Fruit fly (Drosophila melanogaster) whole organism, embryonic: Measurements from ENCODE around the gene CG34450.
A peak's percentile ranks its signal among the peaks of the same experiment; 100 is the strongest.

ENCODE experiments used
- Abd-B ChIP-seq: fragments of 200-800 bp; sonication (Bioruptor generic); optimal IDR thresholded peaks from 2 replicates; lab custom pipeline; 2018; ENCODE audit warnings: missing biosample characterization, mild to moderate bottlenecking, missing genetic modification characterization, moderate library complexity
- BEAF-32 ChIP-seq: fragments of 200-800 bp; sonication (Bioruptor generic); optimal IDR thresholded peaks from 3 replicates; lab custom pipeline; 2017; ENCODE audit warnings: missing biosample characterization, missing genetic modification characterization, mild to moderate bottlenecking, moderate library complexity, missing genetic modification reagents
- CG12155 ChIP-seq: fragments of 200-800 bp; sonication (Bioruptor generic); optimal IDR thresholded peaks from 3 replicates; lab custom pipeline; 2016; ENCODE audit warnings: missing biosample characterization, missing genetic modification characterization
- CG12219 ChIP-seq: fragments of 200-800 bp; sonication (Bioruptor generic); optimal IDR thresholded peaks from 3 replicates; lab custom pipeline; 2018; ENCODE audit warnings: missing biosample characterization, mild to moderate bottlenecking, missing genetic modification characterization
- CG12236 ChIP-seq: fragments of 200-800 bp; sonication (Bioruptor generic); optimal IDR thresholded peaks from 2 replicates; lab custom pipeline; 2016; ENCODE audit warnings: missing biosample characterization, missing genetic modification characterization
- CG1647 ChIP-seq: fragments of 200-800 bp; sonication (Bioruptor generic); optimal IDR thresholded peaks from 3 replicates; lab custom pipeline; 2016; ENCODE audit warnings: missing biosample characterization, missing genetic modification characterization
- CG17568 ChIP-seq: fragments of 200-800 bp; sonication (Bioruptor generic); optimal IDR thresholded peaks from 2 replicates; lab custom pipeline; 2018; ENCODE audit warnings: missing biosample characterization, mild to moderate bottlenecking, missing genetic modification characterization, moderate library complexity
- CG5245 ChIP-seq: fragments of 200-800 bp; sonication (Bioruptor generic); optimal IDR thresholded peaks from 3 replicates; lab custom pipeline; 2016; ENCODE audit warnings: missing biosample characterization, missing genetic modification characterization
- CG6813 ChIP-seq: fragments of 200-800 bp; sonication (Bioruptor generic); optimal IDR thresholded peaks from 2 replicates; lab custom pipeline; 2017; ENCODE audit warnings: missing biosample characterization, missing genetic modification characterization, mild to moderate bottlenecking, moderate library complexity, missing genetic modification reagents
- CG7745 ChIP-seq: fragments of 200-800 bp; sonication (Bioruptor generic); optimal IDR thresholded peaks from 2 replicates; lab custom pipeline; 2018; ENCODE audit warnings: missing biosample characterization, mild to moderate bottlenecking, missing genetic modification characterization, moderate library complexity
- CG8089 ChIP-seq: fragments of 200-800 bp; sonication (Bioruptor generic); optimal IDR thresholded peaks from 3 replicates; lab custom pipeline; 2016; ENCODE audit warnings: missing biosample characterization, missing genetic modification characterization
- CG8944 ChIP-seq: fragments of 200-800 bp; sonication (Bioruptor generic); optimal IDR thresholded peaks from 3 replicates; lab custom pipeline; 2016; ENCODE audit warnings: missing biosample characterization, missing genetic modification characterization
- CG9817 ChIP-seq: fragments of 200-800 bp; sonication (Bioruptor generic); optimal IDR thresholded peaks from 2 replicates; lab custom pipeline; 2018; ENCODE audit warnings: missing biosample characterization, mild to moderate bottlenecking, missing genetic modification characterization, moderate library complexity
- CrebB ChIP-seq: fragments of 200-800 bp; sonication (Bioruptor generic); optimal IDR thresholded peaks from 3 replicates; lab custom pipeline; 2018; ENCODE audit warnings: missing biosample characterization, mild to moderate bottlenecking, missing genetic modification characterization
- D19A ChIP-seq: fragments of 200-800 bp; optimal IDR thresholded peaks from 3 replicates; lab custom pipeline; 2019; ENCODE audit warnings: missing biosample characterization, mild to moderate bottlenecking, missing genetic modification characterization, moderate library complexity
- Dbx ChIP-seq: fragments of 200-800 bp; sonication (Bioruptor generic); IDR thresholded peaks from 3 replicates; pipeline ENCODE4 v1.3.6; 2022; ENCODE audit warnings: missing biosample characterization, missing genetic modification characterization
- Doc2 ChIP-seq: fragments of 200-800 bp; sonication (Bioruptor generic); IDR thresholded peaks from 2 replicates; pipeline ENCODE4 v1.3.6; 2022; ENCODE audit warnings: missing biosample characterization, missing genetic modification characterization
- Hmx ChIP-seq: fragments of 200-800 bp; sonication (Bioruptor generic); optimal IDR thresholded peaks from 2 replicates; lab custom pipeline; 2016; ENCODE audit warnings: missing biosample characterization, missing genetic modification characterization
- Hr3 ChIP-seq: fragments of 200-800 bp; sonication (Bioruptor generic); optimal IDR thresholded peaks from 3 replicates; lab custom pipeline; 2016; ENCODE audit warnings: missing biosample characterization, missing genetic modification characterization
- Hr51 ChIP-seq, 2 experiments: fragments of 200-800 bp; sonication (Bioruptor generic); optimal IDR thresholded peaks; 2 replicates in 1 of 2; 3 replicates in 1 of 2; lab custom pipeline; 2016 to 2018; ENCODE audit warnings: missing biosample characterization in 2 of 2, missing genetic modification characterization in 2 of 2, mild to moderate bottlenecking in 1 of 2, moderate library complexity in 1 of 2
- Hsf ChIP-seq: fragments of 200-800 bp; sonication (Bioruptor generic); optimal IDR thresholded peaks from 3 replicates; lab custom pipeline; 2016; ENCODE audit warnings: missing biosample characterization, missing genetic modification characterization
- Mes4 ChIP-seq: fragments of 200-800 bp; sonication (Bioruptor generic); optimal IDR thresholded peaks from 2 replicates; lab custom pipeline; 2016; ENCODE audit warnings: missing biosample characterization, missing genetic modification characterization
- Xrp1 ChIP-seq: fragments of 200-800 bp; sonication (Bioruptor generic); IDR thresholded peaks from 2 replicates; pipeline ENCODE4 v1.3.6; 2022; ENCODE audit warnings: missing biosample characterization, missing genetic modification characterization
- bcd ChIP-seq: fragments of 200-800 bp; sonication (Bioruptor generic); optimal IDR thresholded peaks from 2 replicates; lab custom pipeline; 2017; ENCODE audit warnings: missing biosample characterization, mild to moderate bottlenecking, missing genetic modification characterization
- cad ChIP-seq: fragments of >200 bp; optimal IDR thresholded peaks from 2 replicates; lab custom pipeline; 2017; ENCODE audit warnings: missing biosample characterization, missing genetic modification characterization
- caup ChIP-seq: fragments of 200-800 bp; sonication (Bioruptor generic); optimal IDR thresholded peaks from 3 replicates; lab custom pipeline; 2017; ENCODE audit warnings: missing biosample characterization, mild to moderate bottlenecking, missing genetic modification characterization, moderate library complexity; ENCODE audit not compliant: severe bottlenecking
- dpn ChIP-seq, 2 experiments: fragments of 200-800 bp; sonication (Bioruptor generic); optimal IDR thresholded peaks; 3 replicates each; lab custom pipeline; 2016; ENCODE audit warnings: missing biosample characterization in 2 of 2, missing genetic modification characterization in 2 of 2
- ems ChIP-seq: fragments of 200-800 bp; sonication (Bioruptor generic); optimal IDR thresholded peaks from 3 replicates; lab custom pipeline; 2016; ENCODE audit warnings: missing biosample characterization, missing genetic modification characterization
- en ChIP-seq: fragments of 200-800 bp; sonication (Bioruptor generic); optimal IDR thresholded peaks from 2 replicates; lab custom pipeline; 2016; ENCODE audit warnings: missing biosample characterization, missing genetic modification characterization
- ewg ChIP-seq: fragments of 200-800 bp; sonication (Bioruptor generic); optimal IDR thresholded peaks from 3 replicates; lab custom pipeline; 2017; ENCODE audit warnings: mild to moderate bottlenecking, missing biosample characterization, missing genetic modification reagents, missing genetic modification characterization
- eyg ChIP-seq: fragments of 200-800 bp; sonication (Bioruptor generic); optimal IDR thresholded peaks from 3 replicates; lab custom pipeline; 2016; ENCODE audit warnings: missing biosample characterization, missing genetic modification characterization
- fd96Cb ChIP-seq: fragments of 200-800 bp; sonication (Bioruptor generic); optimal IDR thresholded peaks from 2 replicates; lab custom pipeline; 2018; ENCODE audit warnings: missing biosample characterization, mild to moderate bottlenecking, missing genetic modification characterization, moderate library complexity
- gem ChIP-seq: fragments of 200-800 bp; sonication (Bioruptor generic); optimal IDR thresholded peaks from 2 replicates; lab custom pipeline; 2019; ENCODE audit warnings: missing biosample characterization, mild to moderate bottlenecking, missing genetic modification characterization, moderate library complexity
- ind ChIP-seq: fragments of 200-800 bp; sonication (Bioruptor generic); optimal IDR thresholded peaks from 3 replicates; lab custom pipeline; 2016; ENCODE audit warnings: missing biosample characterization, missing genetic modification characterization
- klu ChIP-seq: fragments of 200-800 bp; sonication (Bioruptor generic); IDR thresholded peaks from 2 replicates; pipeline ENCODE4 v1.3.6; 2022; ENCODE audit warnings: missing biosample characterization, missing genetic modification characterization
- knrl ChIP-seq: fragments of 200-800 bp; sonication (Bioruptor generic); IDR thresholded peaks from 3 replicates; pipeline ENCODE4 v1.3.6; 2022; ENCODE audit warnings: missing biosample characterization, missing genetic modification characterization; ENCODE audit not compliant: partially characterized antibody
- mam ChIP-seq: fragments of 200-800 bp; sonication (Bioruptor generic); optimal IDR thresholded peaks from 3 replicates; lab custom pipeline; 2016; ENCODE audit warnings: missing biosample characterization, missing genetic modification characterization
- onecut ChIP-seq: fragments of 200-800 bp; sonication (Bioruptor generic); IDR thresholded peaks from 2 replicates; pipeline ENCODE4 v1.3.6; 2022; ENCODE audit warnings: missing biosample characterization, missing genetic modification characterization
- otp ChIP-seq: fragments of 200-800 bp; sonication (Bioruptor generic); IDR thresholded peaks from 3 replicates; pipeline ENCODE4, ENCODE4 v1.3.6; 2022; ENCODE audit warnings: missing biosample characterization, missing genetic modification characterization
- p53 ChIP-seq: fragments of 200-800 bp; sonication (Bioruptor generic); optimal IDR thresholded peaks from 2 replicates; lab custom pipeline; 2016; ENCODE audit warnings: missing biosample characterization, missing genetic modification characterization
- sqz ChIP-seq: fragments of 200-800 bp; sonication (Bioruptor generic); optimal IDR thresholded peaks from 3 replicates; lab custom pipeline; 2018; ENCODE audit warnings: missing biosample characterization, mild to moderate bottlenecking, missing genetic modification characterization
- sr ChIP-seq: fragments of 200-800 bp; sonication (Bioruptor generic); IDR thresholded peaks from 3 replicates; pipeline ENCODE4 v1.3.6; 2022; ENCODE audit warnings: missing biosample characterization, missing genetic modification characterization
- stwl ChIP-seq: fragments of 200-800 bp; sonication (Bioruptor generic); optimal IDR thresholded peaks from 3 replicates; lab custom pipeline; 2018; ENCODE audit warnings: missing biosample characterization, mild to moderate bottlenecking, missing genetic modification characterization, moderate library complexity
- sug ChIP-seq: fragments of 200-800 bp; optimal IDR thresholded peaks from 2 replicates; lab custom pipeline; 2019; ENCODE audit warnings: missing biosample characterization, mild to moderate bottlenecking, missing genetic modification characterization, moderate library complexity
- tna ChIP-seq: fragments of 200-800 bp; sonication (Bioruptor generic); IDR thresholded peaks from 2 replicates; pipeline ENCODE4 v1.3.6; 2022; ENCODE audit warnings: missing biosample characterization, missing genetic modification characterization; ENCODE audit not compliant: partially characterized antibody
- unc-4 ChIP-seq: fragments of 200-800 bp; sonication (Bioruptor generic); IDR thresholded peaks from 2 replicates; pipeline ENCODE4 v1.3.6; 2022; ENCODE audit warnings: missing biosample characterization, missing genetic modification characterization; ENCODE audit not compliant: partially characterized antibody
- zen ChIP-seq: fragments of 200-800 bp; sonication (Bioruptor generic); optimal IDR thresholded peaks from 3 replicates; lab custom pipeline; 2018; ENCODE audit warnings: missing biosample characterization, mild to moderate bottlenecking, missing genetic modification characterization, moderate library complexity
- zfh2 ChIP-seq: fragments of 200-800 bp; sonication (Bioruptor generic); optimal IDR thresholded peaks from 2 replicates; lab custom pipeline; 2016; ENCODE audit warnings: missing biosample characterization, missing genetic modification characterization

The CG34450 gene

dm6 chrX:9343480-9344477 is 13.5 kb upstream of the CG34450 start:
- TF ChIP-seq zen (no peak), Hsf (GFP tag; lab: Kevin White, UChicago) (peak; percentile 53), cad (GFP tag; lab: Kevin White, UChicago) (no peak), sr (GFP tag; lab: Robert Waterston, UW) (no peak), CG12219 (peak; percentile 71), Mes4 (GFP tag; lab: Kevin White, UChicago) (no peak), zfh2 (GFP tag; lab: Kevin White, UChicago) (peak; percentile 69), mam (peak; percentile 80), stwl (tag; lab: Kevin White, UChicago) (no peak), tna (GFP tag; lab: Robert Waterston, UW) (no peak), sqz (no peak), ems (GFP tag; lab: Kevin White, UChicago) (peak; percentile 41), gem (tag; lab: Kevin White, UChicago) (peak; percentile 73), CG8089 (peak; percentile 15), unc-4 (GFP tag; lab: Robert Waterston, UW) (no peak), CG12155 (GFP tag; lab: Kevin White, UChicago) (peak; percentile 57), fd96Cb (tag; lab: Kevin White, UChicago) (peak; percentile 52), Xrp1 (GFP tag; lab: Robert Waterston, UW) (no peak), klu (peak; percentile 39; the same call in 1 of the 2 replicates), Hr51 (GFP tag; optimal IDR thresholded peaks at IDR 0.05; lab: Kevin White, UChicago) (peak; percentile 32 to 68), CG12236 (GFP tag; lab: Kevin White, UChicago) (no peak), CG9817 (peak; percentile 72), Dbx (peak; percentile 81), knrl (no peak), Hmx (GFP tag; lab: Kevin White, UChicago) (peak; percentile 31), ewg (peak; percentile 1), Hr3 (GFP tag; lab: Kevin White, UChicago) (peak; percentile 6), CrebB (tag; lab: Kevin White, UChicago) (peak; percentile 54), CG5245 (GFP tag; lab: Kevin White, UChicago) (no peak), CG7745 (no peak), CG1647 (GFP tag; lab: Kevin White, UChicago) (peak; percentile 34), CG6813 (GFP tag; lab: Kevin White, UChicago) (peak; percentile 53), Doc2 (GFP tag; lab: Robert Waterston, UW) (0 out of 2 replicates have a peak, but pooled peaks have one; percentile 23), D19A (peak; percentile 36), sug (tag; lab: Kevin White, UChicago) (no peak), en (GFP tag; lab: Kevin White, UChicago) (no peak), onecut (peak; percentile 19; the same call in 1 of the 2 replicates), caup (peak; percentile 77), CG8944 (peak; percentile 39), eyg (peak; percentile 42), ind (GFP tag; lab: Kevin White, UChicago) (peak; percentile 78), bcd (peak; percentile 53), Abd-B (GFP tag; lab: Kevin White, UChicago) (no peak), BEAF-32 (no peak), CG17568 (GFP tag; lab: Kevin White, UChicago) (peak; percentile 52), otp (GFP tag; lab: Robert Waterston, UW) (peak; percentile 71), p53 (GFP tag; lab: Kevin White, UChicago) (no peak), dpn (GFP tag; optimal IDR thresholded peaks at IDR 0.05; lab: Kevin White, UChicago) (peak; percentile 65 to 68)
